Worm (Caenorhabditis elegans): ENCODE data around the gene ZK697.14.

ZK697.14 gene

DNA sequence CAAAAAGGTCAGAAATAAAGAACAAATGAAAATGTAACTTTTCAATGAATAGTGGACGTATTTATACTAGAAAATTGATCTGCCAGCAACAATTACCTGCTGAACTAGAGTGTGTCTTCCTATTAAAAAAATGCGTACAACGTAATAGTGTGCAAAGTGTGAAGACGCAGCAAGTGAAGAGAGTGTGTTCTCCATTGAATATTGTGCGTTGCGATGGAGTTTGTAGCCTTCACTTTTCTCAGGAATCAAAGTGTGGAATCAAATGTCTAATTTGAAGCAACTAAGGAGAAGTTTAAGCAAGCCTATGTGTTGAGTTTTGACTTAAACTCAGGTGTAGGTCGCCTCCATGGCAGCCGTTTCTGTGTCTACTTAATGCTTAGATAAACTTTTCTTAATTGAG is 23.6 kb downstream of the ZK697.14 start, which contains the start of gene gst-21:
TSS of gene gst-21 (minus strand) at position 101 of the 400 bp plus-strand sequence.
- TF ChIP-seq ets-7 (tag; optimal IDR thresholded peaks at IDR 0.05): no peak
- TF ChIP-seq sea-1 (GFP tag; conservative IDR thresholded peaks at IDR 0.05): no peak
- TF ChIP-seq F13C5.2 (tag; optimal IDR thresholded peaks at IDR 0.05): no peak
- no peak for TF ChIP-seq pes-1 (GFP tag; IDR thresholded peaks at IDR 0.05)

DNA sequence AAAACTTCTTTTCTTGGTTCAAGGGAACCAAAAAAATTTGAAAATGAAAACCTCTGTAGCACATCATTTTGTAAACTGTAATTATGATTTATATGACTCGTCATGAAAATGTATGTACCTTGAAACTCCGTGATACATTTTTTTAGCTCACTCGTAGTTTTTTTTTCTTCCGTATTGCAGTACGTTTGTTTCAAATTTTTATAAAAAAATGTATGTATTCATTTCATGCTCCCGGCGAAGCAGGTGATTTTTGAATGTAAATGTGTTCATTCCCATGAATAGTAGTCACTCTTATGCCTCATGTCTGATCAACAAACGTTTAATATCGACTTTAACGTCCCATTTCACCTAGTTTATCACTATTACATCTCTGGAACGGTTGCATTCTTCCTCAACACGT is 30.1 kb downstream of the ZK697.14 start, which contains the start of gene sri-27:
TSS of gene sri-27 (plus strand) at position 301 of the 400 bp plus-strand sequence.
- TF ChIP-seq flt-1 (GFP tag; IDR thresholded peaks at IDR 0.05) (no peak), hnd-1 (tag; optimal IDR thresholded peaks at IDR 0.05) (no peak), B0310.2 (tag; optimal IDR thresholded peaks at IDR 0.05) (no peak), ama-1 (optimal IDR thresholded peaks at IDR 0.05) (no peak), tbx-11 (GFP tag; IDR thresholded peaks at IDR 0.05) (no peak), tra-4 (tag; optimal IDR thresholded peaks at IDR 0.05) (no peak), F13C5.2 (tag; optimal IDR thresholded peaks at IDR 0.05) (no peak), sea-1 (GFP tag; conservative IDR thresholded peaks at IDR 0.05) (no peak), aly-1 (tag; optimal IDR thresholded peaks at IDR 0.05) (no peak), hmbx-1 (tag; optimal IDR thresholded peaks at IDR 0.05) (no peak), tbx-37 (GFP tag; conservative IDR thresholded peaks at IDR 0.05) (no peak), pes-1 (GFP tag; IDR thresholded peaks at IDR 0.05) (no peak)

DNA sequence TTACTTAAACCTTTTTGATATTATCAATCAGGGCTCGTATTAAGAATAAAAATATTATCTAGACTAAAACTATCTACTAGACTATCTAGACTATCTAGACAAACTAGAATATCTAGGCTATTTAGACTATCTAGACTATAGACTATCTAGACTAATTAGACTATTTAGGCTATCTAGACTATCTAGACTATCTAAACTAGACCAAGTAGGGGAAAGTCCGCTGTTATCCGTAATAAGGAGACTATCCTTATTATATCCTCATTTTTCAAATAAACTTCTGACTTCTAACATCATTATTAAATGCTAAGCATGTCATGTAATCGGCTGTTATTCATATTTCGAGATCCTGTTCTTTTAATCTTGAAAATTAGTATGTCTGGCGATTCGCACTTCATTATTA is 33.5 kb downstream of the ZK697.14 start, which contains the start of gene srw-101:
TSS of gene srw-101 (plus strand) at position 301 of the 400 bp plus-strand sequence.
- no peak for TF ChIP-seq hnd-1 (tag; optimal IDR thresholded peaks at IDR 0.05)
- no peak for TF ChIP-seq B0310.2 (tag; optimal IDR thresholded peaks at IDR 0.05)
- no peak for TF ChIP-seq F13C5.2 (tag; optimal IDR thresholded peaks at IDR 0.05)
- TF ChIP-seq tbx-37 (GFP tag; conservative IDR thresholded peaks at IDR 0.05): no peak
- TF ChIP-seq hmbx-1 (tag; optimal IDR thresholded peaks at IDR 0.05): no peak

DNA sequence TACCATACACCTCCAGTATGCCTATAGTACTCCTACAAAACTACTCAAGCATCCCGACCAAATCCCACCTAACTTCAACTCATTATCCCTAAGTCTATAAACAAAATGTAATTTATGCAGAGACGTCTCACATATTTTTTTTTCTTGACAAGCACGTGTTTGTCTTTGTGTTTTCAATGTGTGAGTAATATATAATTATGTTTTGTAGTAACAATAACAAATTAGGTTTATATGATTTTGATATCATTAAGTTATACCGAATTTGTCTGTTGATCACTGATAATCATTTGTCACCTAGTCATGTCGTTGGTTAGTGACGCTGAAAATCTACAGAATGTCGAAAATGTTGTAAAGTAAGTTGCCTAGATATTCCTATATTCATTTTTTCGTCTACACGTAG is 35.6 kb downstream of the ZK697.14 start, which contains the start of gene srw-102:
TSS of gene srw-102 (plus strand) at position 301 of the 400 bp plus-strand sequence.
- TF ChIP-seq pes-1 (GFP tag; IDR thresholded peaks at IDR 0.05) (no peak), hmg-4 (GFP tag; optimal IDR thresholded peaks at IDR 0.05) (no peak), scrt-1 (GFP tag; IDR thresholded peaks at IDR 0.05) (no peak)

DNA sequence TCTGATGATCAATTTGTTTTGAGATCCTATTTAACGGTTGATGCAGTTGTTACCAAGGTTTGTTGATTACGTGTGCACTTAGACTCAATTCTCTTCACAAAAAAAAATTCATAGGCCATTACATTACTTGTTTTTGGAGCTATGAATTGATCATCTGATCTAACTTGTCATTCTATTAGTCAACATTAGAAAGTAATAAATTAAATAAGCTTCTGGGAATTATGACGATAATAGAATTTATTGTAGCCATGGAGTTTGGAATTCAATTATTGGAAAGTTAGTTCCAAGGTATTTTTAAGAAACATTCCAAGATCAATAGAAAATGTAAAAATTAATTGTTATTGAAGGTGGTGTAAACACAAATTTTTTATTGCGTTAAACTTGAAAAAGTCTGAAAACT is 37.3 kb downstream of the ZK697.14 start:
- TF ChIP-seq B0310.2 (tag; optimal IDR thresholded peaks at IDR 0.05) (no peak), pes-1 (GFP tag; IDR thresholded peaks at IDR 0.05) (no peak), scrt-1 (GFP tag; IDR thresholded peaks at IDR 0.05) (no peak), hnd-1 (tag; optimal IDR thresholded peaks at IDR 0.05) (no peak), tbx-37 (GFP tag; conservative IDR thresholded peaks at IDR 0.05) (no peak), ama-1 (optimal IDR thresholded peaks at IDR 0.05) (no peak), tra-4 (tag; optimal IDR thresholded peaks at IDR 0.05) (no peak)

DNA sequence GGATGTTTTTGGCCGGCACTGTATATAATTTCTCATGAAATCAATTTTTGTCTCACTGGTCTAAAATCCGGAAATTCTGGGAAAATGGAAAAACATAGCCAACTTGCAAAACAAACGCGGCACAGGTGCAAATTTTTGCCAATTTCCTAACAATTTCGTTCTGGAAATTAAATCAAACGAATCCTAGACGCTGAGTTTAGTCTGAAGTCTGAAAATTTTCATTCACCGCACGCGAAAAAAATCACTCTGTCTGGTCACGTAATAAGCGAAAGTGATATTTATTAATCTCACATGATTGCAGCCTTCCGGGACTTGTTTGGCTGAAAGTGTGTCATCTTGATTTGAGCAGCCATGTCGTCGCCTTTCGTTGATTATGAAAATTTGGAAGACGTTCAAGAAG is 38.6 kb downstream of the ZK697.14 start, which contains the start of gene srw-103:
TSS of gene srw-103 (plus strand) at position 301 of the 400 bp plus-strand sequence.
- TF ChIP-seq hmbx-1 (tag; optimal IDR thresholded peaks at IDR 0.05): no peak
- TF ChIP-seq ama-1 (optimal IDR thresholded peaks at IDR 0.05): no peak
- TF ChIP-seq hnd-1 (tag; optimal IDR thresholded peaks at IDR 0.05): no peak
- TF ChIP-seq pes-1 (GFP tag; IDR thresholded peaks at IDR 0.05): no peak
- no peak for TF ChIP-seq scrt-1 (GFP tag; IDR thresholded peaks at IDR 0.05)
- no peak for TF ChIP-seq sea-1 (GFP tag; conservative IDR thresholded peaks at IDR 0.05)
- TF ChIP-seq hmg-4 (GFP tag; optimal IDR thresholded peaks at IDR 0.05): no peak
- TF ChIP-seq flt-1 (GFP tag; IDR thresholded peaks at IDR 0.05): no peak
- TF ChIP-seq tbx-37 (GFP tag; conservative IDR thresholded peaks at IDR 0.05): no peak
- no peak for TF ChIP-seq tra-4 (tag; optimal IDR thresholded peaks at IDR 0.05)
- TF ChIP-seq B0310.2 (tag; optimal IDR thresholded peaks at IDR 0.05): no peak
- no peak for TF ChIP-seq ceh-13 (GFP tag; optimal IDR thresholded peaks at IDR 0.05)
- TF ChIP-seq ceh-36 (tag; optimal IDR thresholded peaks at IDR 0.05): no peak

DNA sequence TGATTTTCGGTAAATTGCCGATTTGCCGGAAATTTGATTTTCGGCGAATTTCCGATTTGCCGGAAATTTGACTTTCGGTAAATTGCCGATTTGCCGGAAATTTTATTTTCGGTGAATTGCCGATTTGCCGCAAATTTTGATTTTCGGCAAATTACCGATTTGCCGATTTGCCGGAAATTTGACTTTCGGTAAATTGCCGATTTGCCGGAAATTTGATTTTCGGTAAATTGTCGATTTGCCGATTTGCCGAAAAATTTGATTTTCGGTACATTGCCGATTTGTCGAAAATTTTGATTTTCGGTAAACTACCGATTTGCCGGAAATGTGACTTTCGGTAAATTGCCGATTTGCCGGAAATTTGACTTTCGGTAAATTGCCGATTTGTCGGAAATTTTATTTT is 41.7 kb downstream of the ZK697.14 start:
- TF ChIP-seq tbx-11 (GFP tag; IDR thresholded peaks at IDR 0.05) (peak; percentile 71; the same call in 1 of the 2 replicates), scrt-1 (GFP tag; IDR thresholded peaks at IDR 0.05) (peak; percentile 68), sea-1 (GFP tag; conservative IDR thresholded peaks at IDR 0.05) (peak; percentile 88)

DNA sequence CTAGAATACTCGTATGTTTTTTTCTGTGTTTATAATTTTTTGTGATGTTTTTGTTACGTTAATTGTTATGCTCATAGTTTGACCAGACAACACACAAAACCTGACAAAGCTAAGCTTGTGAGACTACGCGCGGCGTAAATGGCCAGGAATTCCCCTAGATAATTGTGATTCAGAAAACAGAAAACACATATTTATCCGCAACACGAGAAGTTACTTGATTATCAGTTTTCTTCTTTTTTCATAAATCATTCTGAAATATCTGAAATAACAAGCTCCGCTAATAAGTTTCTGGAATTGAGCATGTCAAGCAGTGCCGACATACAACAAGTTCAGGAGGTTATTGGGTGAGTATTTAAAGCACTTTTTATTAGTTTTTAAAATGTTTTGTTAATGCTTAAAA is 44.6 kb downstream of the ZK697.14 start, which contains the start of gene srw-100:
TSS of gene srw-100 (plus strand) at position 301 of the 400 bp plus-strand sequence.
- TF ChIP-seq hnd-1 (tag; optimal IDR thresholded peaks at IDR 0.05) (no peak), tra-4 (tag; optimal IDR thresholded peaks at IDR 0.05) (no peak), B0310.2 (tag; optimal IDR thresholded peaks at IDR 0.05) (no peak), pes-1 (GFP tag; IDR thresholded peaks at IDR 0.05) (no peak), ceh-13 (GFP tag; optimal IDR thresholded peaks at IDR 0.05) (no peak), aly-1 (tag; optimal IDR thresholded peaks at IDR 0.05) (no peak), hmg-4 (GFP tag; optimal IDR thresholded peaks at IDR 0.05) (no peak)

DNA sequence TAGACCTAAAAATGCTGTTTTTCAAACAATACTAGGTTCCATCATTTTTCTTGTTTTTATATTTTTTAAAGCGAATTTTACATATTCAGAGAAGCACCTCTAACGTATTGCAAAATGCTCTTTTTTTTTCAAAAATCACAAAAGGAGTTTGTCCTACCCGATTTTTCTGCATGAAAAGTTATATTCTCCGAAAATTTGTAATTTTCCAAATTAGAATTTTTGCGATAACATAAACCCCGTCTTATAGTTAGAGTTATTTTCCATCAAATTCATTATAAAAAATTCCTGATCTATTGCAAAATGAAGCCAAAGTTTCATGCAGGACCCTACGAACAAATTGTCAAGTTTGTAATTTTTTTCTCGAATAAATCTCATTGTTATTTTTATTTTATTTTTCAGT is 47.0 kb downstream of the ZK697.14 start, which contains the start of gene srw-99:
TSS of gene srw-99 (plus strand) at position 301 of the 400 bp plus-strand sequence.
- no peak for TF ChIP-seq ceh-36 (tag; optimal IDR thresholded peaks at IDR 0.05)
- TF ChIP-seq sea-1 (GFP tag; conservative IDR thresholded peaks at IDR 0.05): no peak
- TF ChIP-seq ama-1 (optimal IDR thresholded peaks at IDR 0.05): no peak
- TF ChIP-seq tbx-11 (GFP tag; IDR thresholded peaks at IDR 0.05): no peak

Measured in whole organism, early embryonic.